Worm (Caenorhabditis elegans) whole organism, late embryonic: ENCODE data around the gene Y47D3B.3.

Experiments
- K02D7.2 ChIP-seq: sonication (generic microtip); optimal IDR thresholded peaks from 2 replicates; lab custom pipeline; 2017; ENCODE audit warnings: mild to moderate bottlenecking, missing genetic modification characterization, missing compliant biosample characterization
- T23F11.4 ChIP-seq: fragments of 200-800 bp; sonication (Bioruptor generic); optimal IDR thresholded peaks from 2 replicates; lab custom pipeline; 2018; ENCODE audit warnings: mild to moderate bottlenecking, missing genetic modification characterization, missing compliant biosample characterization
- ahr-1 ChIP-seq: sonication (generic microtip); optimal IDR thresholded peaks from 2 replicates; lab custom pipeline; 2016; ENCODE audit warnings: missing genetic modification characterization, missing compliant biosample characterization
- ceh-14 ChIP-seq: sonication (generic microtip); optimal IDR thresholded peaks from 2 replicates; lab custom pipeline; 2016; ENCODE audit warnings: missing genotype, missing genetic modification characterization, missing compliant biosample characterization
- ceh-19 ChIP-seq: fragments of 200-800 bp; sonication (Bioruptor generic); optimal IDR thresholded peaks from 2 replicates; lab custom pipeline; 2018; ENCODE audit warnings: mild to moderate bottlenecking, missing genetic modification characterization, missing compliant biosample characterization
- ceh-22 ChIP-seq: sonication (generic microtip); optimal IDR thresholded peaks from 2 replicates; lab custom pipeline; 2017; ENCODE audit warnings: missing biosample characterization, missing genetic modification characterization
- ceh-24 ChIP-seq: sonication (generic microtip); optimal IDR thresholded peaks from 2 replicates; lab custom pipeline; 2016; ENCODE audit warnings: mild to moderate bottlenecking, missing genetic modification characterization, missing compliant biosample characterization
- ceh-30 ChIP-seq: fragments of 150-350 bp; optimal IDR thresholded peaks from 2 replicates; lab custom pipeline; 2014; ENCODE audit warnings: missing biosample characterization, missing genetic modification characterization
- ceh-31 ChIP-seq: sonication (generic microtip); optimal IDR thresholded peaks from 2 replicates; lab custom pipeline; 2016; ENCODE audit warnings: missing genetic modification characterization, missing compliant biosample characterization
- ceh-34 ChIP-seq: sonication (generic microtip); optimal IDR thresholded peaks from 2 replicates; lab custom pipeline; 2016; ENCODE audit warnings: mild to moderate bottlenecking, missing genetic modification characterization, missing compliant biosample characterization
- ceh-45 ChIP-seq: fragments of 200-800 bp; sonication (Bioruptor generic); IDR thresholded peaks from 2 replicates; pipeline ENCODE4 v1.3.6; 2022; ENCODE audit warnings: missing genetic modification reagents, missing genetic modification characterization, missing compliant biosample characterization
- ceh-48 ChIP-seq: sonication (generic microtip); optimal IDR thresholded peaks from 2 replicates; lab custom pipeline; 2016; ENCODE audit warnings: missing genetic modification characterization, inconsistent platforms, missing compliant biosample characterization
- elt-2 ChIP-seq: sonication (generic microtip); optimal IDR thresholded peaks from 2 replicates; lab custom pipeline; 2016; ENCODE audit warnings: missing genetic modification reagents, missing genetic modification characterization, missing compliant biosample characterization
- ets-4 ChIP-seq: sonication (generic microtip); optimal IDR thresholded peaks from 2 replicates; lab custom pipeline; 2016; ENCODE audit warnings: missing genetic modification characterization, missing compliant biosample characterization
- eyg-1 ChIP-seq: sonication (generic microtip); optimal IDR thresholded peaks from 2 replicates; lab custom pipeline; 2016; ENCODE audit warnings: missing genotype, missing genetic modification characterization, missing compliant biosample characterization
- fax-1 ChIP-seq: sonication (generic microtip); optimal IDR thresholded peaks from 2 replicates; lab custom pipeline; 2016; ENCODE audit warnings: missing genotype, missing genetic modification characterization, missing compliant biosample characterization
- hlh-15 ChIP-seq: sonication (generic microtip); optimal IDR thresholded peaks from 2 replicates; lab custom pipeline; 2016; ENCODE audit warnings: missing genetic modification characterization, missing compliant biosample characterization
- hlh-30 ChIP-seq: sonication (generic microtip); optimal IDR thresholded peaks from 2 replicates; lab custom pipeline; 2017; ENCODE audit warnings: antibody characterized with exemption, missing genetic modification characterization, missing compliant biosample characterization; ENCODE audit not compliant: insufficient read depth
- hlh-8 ChIP-seq: sonication (generic microtip); optimal IDR thresholded peaks from 2 replicates; lab custom pipeline; 2016; ENCODE audit warnings: missing genotype, missing genetic modification characterization, missing compliant biosample characterization
- lim-6 ChIP-seq: sonication (generic microtip); optimal IDR thresholded peaks from 2 replicates; lab custom pipeline; 2016; ENCODE audit warnings: missing genetic modification characterization, missing compliant biosample characterization
- lin-11 ChIP-seq: fragments of 200-800 bp; sonication (Bioruptor generic); optimal IDR thresholded peaks from 2 replicates; lab custom pipeline; 2018; ENCODE audit warnings: mild to moderate bottlenecking, missing genetic modification characterization, missing compliant biosample characterization
- nhr-232 ChIP-seq: sonication (generic microtip); optimal IDR thresholded peaks from 2 replicates; lab custom pipeline; 2016; ENCODE audit warnings: missing genetic modification characterization, missing compliant biosample characterization
- npax-4 ChIP-seq: sonication (generic microtip); optimal IDR thresholded peaks from 2 replicates; lab custom pipeline; 2016; ENCODE audit warnings: missing genetic modification characterization, missing compliant biosample characterization
- pha-2 ChIP-seq: sonication (generic microtip); optimal IDR thresholded peaks from 2 replicates; lab custom pipeline; 2017; ENCODE audit warnings: mild to moderate bottlenecking, missing genetic modification characterization, missing compliant biosample characterization
- pqm-1 ChIP-seq: sonication (generic microtip); optimal IDR thresholded peaks from 2 replicates; lab custom pipeline; 2016; ENCODE audit warnings: missing genetic modification characterization, missing compliant biosample characterization
- ref-2 ChIP-seq: sonication (generic microtip); optimal IDR thresholded peaks from 2 replicates; lab custom pipeline; 2016; ENCODE audit warnings: missing genetic modification characterization, missing compliant biosample characterization
- sdc-2 ChIP-seq: sonication (generic microtip); optimal IDR thresholded peaks from 2 replicates; lab custom pipeline; 2016; ENCODE audit warnings: missing genotype, missing genetic modification characterization, missing compliant biosample characterization
- tbx-7 ChIP-seq: sonication (generic microtip); optimal IDR thresholded peaks from 2 replicates; lab custom pipeline; 2016; ENCODE audit warnings: missing genotype, missing genetic modification characterization, missing compliant biosample characterization
- unc-55 ChIP-seq: sonication (generic microtip); optimal IDR thresholded peaks from 2 replicates; lab custom pipeline; 2017; ENCODE audit warnings: missing biosample characterization, missing genetic modification reagents, missing genetic modification characterization
- unc-86 ChIP-seq: sonication (generic microtip); optimal IDR thresholded peaks from 2 replicates; lab custom pipeline; 2016; ENCODE audit warnings: missing genetic modification characterization, missing compliant biosample characterization
- zip-5 ChIP-seq: sonication (generic microtip); optimal IDR thresholded peaks from 2 replicates; lab custom pipeline; 2016; ENCODE audit warnings: missing genetic modification characterization, missing compliant biosample characterization

Y47D3B.3 gene

ce11 chrIII:11443408-11443994 lies 45.9 kb downstream of the Y47D3B.3 start:
- TF ChIP-seq ceh-24 (no peak), pqm-1 (tag; lab: Kevin White, UChicago) (no peak), elt-2 (no peak), ceh-19 (GFP tag; lab: Kevin White, UChicago) (no peak), hlh-15 (no peak), ref-2 (tag; lab: Kevin White, UChicago) (no peak), tbx-7 (tag; lab: Kevin White, UChicago) (no peak), ceh-34 (tag; lab: Kevin White, UChicago) (no peak), lin-11 (tag; lab: Kevin White, UChicago) (no peak), ceh-30 (no peak), eyg-1 (tag; lab: Kevin White, UChicago) (no peak), ceh-45 (GFP tag; lab: Robert Waterston, UW) (no peak), ceh-48 (tag; lab: Kevin White, UChicago) (no peak), npax-4 (tag; lab: Kevin White, UChicago) (no peak), unc-86 (tag; lab: Kevin White, UChicago) (no peak)

- TF ChIP-seq hlh-30 (tag; lab: Kevin White, UChicago): peak; percentile 57
- peak; percentile 20 for TF ChIP-seq unc-55 (GFP tag; lab: Kevin White, UChicago)
- no peak for TF ChIP-seq ets-4 (tag; lab: Kevin White, UChicago)
- TF ChIP-seq, all 69 proteins: peak for 2
Measured at ce11 chrIII:11444796-11445386, 47.3 kb downstream of the Y47D3B.3 start.

- TF ChIP-seq ceh-34 (tag; lab: Kevin White, UChicago): peak; percentile 81
- TF ChIP-seq T23F11.4 (GFP tag; lab: Kevin White, UChicago): no peak
- no peak for TF ChIP-seq fax-1
Measured at ce11 chrIII:11446826-11447225, 49.2 kb downstream of the Y47D3B.3 start.

- no peak for TF ChIP-seq ceh-14 (tag; lab: Kevin White, UChicago)
- TF ChIP-seq lim-6: no peak
- TF ChIP-seq K02D7.2 (tag; lab: Kevin White, UChicago): no peak
- TF ChIP-seq npax-4 (tag; lab: Kevin White, UChicago): no peak
- no peak for TF ChIP-seq T23F11.4 (GFP tag; lab: Kevin White, UChicago)
- TF ChIP-seq pha-2 (tag; lab: Kevin White, UChicago): no peak
- no peak for TF ChIP-seq nhr-232
- TF ChIP-seq hlh-8: no peak
- TF ChIP-seq sdc-2 (tag; lab: Kevin White, UChicago): no peak
- TF ChIP-seq ceh-31 (tag; lab: Kevin White, UChicago): no peak
- no peak for TF ChIP-seq zip-5 (tag; lab: Kevin White, UChicago)
- TF ChIP-seq ahr-1 (tag; lab: Kevin White, UChicago): no peak
- TF ChIP-seq, all 69 proteins: peak for 0
Measured at ce11 chrIII:11448330-11448729, 50.7 kb downstream of the Y47D3B.3 start.

ce11 chrIII:11451380-11451779 lies 53.8 kb downstream of the Y47D3B.3 start:
- TF ChIP-seq ceh-31 (tag; lab: Kevin White, UChicago): no peak
- TF ChIP-seq ceh-22 (tag; lab: Kevin White, UChicago): no peak
- TF ChIP-seq pha-2 (tag; lab: Kevin White, UChicago): no peak
- TF ChIP-seq elt-2: no peak
- no peak for TF ChIP-seq hlh-30 (tag; lab: Kevin White, UChicago)
- TF ChIP-seq, all 69 proteins: peak for 0
